Comparison of ENCODE assay signal across 1 fruit fly cellular context in genomic region chr2L:8362273-8362954, dm6.
TF ChIP-seq lines count a peak whose summit lies in the region.

Gene CG7627, minus strand, starts transcription at chr2L:8362469.

TF ChIP-seq in whole organism, embryonic, 481 proteins besides CTCF, POLR2A, EP300 and RAD21 (continued from another document and continues in another):
- TF ChIP-seq CG14014 (GFP tag; IDR thresholded peaks at IDR 0.05; lab: Robert Waterston, UW) (peak; percentile 71), dpn (GFP tag; optimal IDR thresholded peaks at IDR 0.05; lab: Kevin White, UChicago) (peak; percentile 67 to 77), stc (GFP tag; IDR thresholded peaks at IDR 0.05; lab: Robert Waterston, UW) (peak; percentile 60; the same call in 1 of the 2 replicates), CG9727 (GFP tag; optimal IDR thresholded peaks at IDR 0.05; lab: Kevin White, UChicago) (peak; percentile 82), Atf6 (GFP tag; IDR thresholded peaks at IDR 0.05; lab: Robert Waterston, UW) (peak; percentile 85), CG31388 (GFP tag; optimal IDR thresholded peaks at IDR 0.05; lab: Kevin White, UChicago) (no peak), maf-S (GFP tag; optimal IDR thresholded peaks at IDR 0.05; lab: Kevin White, UChicago) (peak; percentile 43), bsh (GFP tag; optimal IDR thresholded peaks at IDR 0.05; lab: Kevin White, UChicago) (peak in 1 of 2 experiments; percentile 72), CG6254 (GFP tag; optimal IDR thresholded peaks at IDR 0.05; lab: Kevin White, UChicago) (peak; percentile 12), CG32532 (GFP tag; IDR thresholded peaks at IDR 0.05; lab: Robert Waterston, UW) (peak; percentile 88), CG4617 (GFP tag; optimal IDR thresholded peaks at IDR 0.05; lab: Kevin White, UChicago; ENCODE audit: borderline replicate concordance) (no peak), CG1602 (GFP tag; optimal IDR thresholded peaks at IDR 0.05; lab: Kevin White, UChicago) (peak; percentile 23), Doc3 (GFP tag; IDR thresholded peaks at IDR 0.05; lab: Robert Waterston, UW; ENCODE audit: partially characterized antibody) (no peak), Neu2 (GFP tag; optimal IDR thresholded peaks at IDR 0.05; lab: Kevin White, UChicago; ENCODE audit: borderline replicate concordance) (no peak), jumu (GFP tag; optimal IDR thresholded peaks at IDR 0.05; lab: Kevin White, UChicago) (peak; percentile 76), CG3163 (GFP tag; optimal IDR thresholded peaks at IDR 0.05; lab: Kevin White, UChicago) (peak; percentile 40), sima (GFP tag; optimal IDR thresholded peaks at IDR 0.05; lab: Kevin White, UChicago) (no peak), Dip2 (GFP tag; IDR thresholded peaks at IDR 0.05; lab: Robert Waterston, UW) (no peak; the same call in 1 of the 2 replicates), yki (optimal IDR thresholded peaks at IDR 0.05; lab: Kevin White, UChicago) (no peak), CG8388 (GFP tag; optimal IDR thresholded peaks at IDR 0.05; lab: Kevin White, UChicago) (peak; percentile 55), CG30431 (GFP tag; optimal IDR thresholded peaks at IDR 0.05; lab: Kevin White, UChicago) (peak; percentile 11), jing (GFP tag; optimal IDR thresholded peaks at IDR 0.05; lab: Kevin White, UChicago) (peak; percentile 13), Bgb (GFP tag; IDR thresholded peaks at IDR 0.05; lab: Robert Waterston, UW; ENCODE audit: partially characterized antibody) (peak; percentile 38; the same call in 1 of the 2 replicates), crp (GFP tag; optimal IDR thresholded peaks at IDR 0.05; lab: Kevin White, UChicago) (peak in 1 of 2 experiments; percentile 7), Spps (tag; optimal IDR thresholded peaks at IDR 0.05; lab: Kevin White, UChicago) (no peak), h (optimal IDR thresholded peaks at IDR 0.05; lab: Kevin White, UChicago) (no peak), Meics (GFP tag; optimal IDR thresholded peaks at IDR 0.05; lab: Kevin White, UChicago) (peak; percentile 84), ftz-f1 (GFP tag; optimal IDR thresholded peaks at IDR 0.05; lab: Kevin White, UChicago) (no peak), schlank (tag; optimal IDR thresholded peaks at IDR 0.05; lab: Kevin White, UChicago) (peak; percentile 64), CG17385 (GFP tag; optimal IDR thresholded peaks at IDR 0.05; lab: Kevin White, UChicago) (peak; percentile 68), CG16863 (GFP tag; optimal IDR thresholded peaks at IDR 0.05; lab: Kevin White, UChicago) (peak; percentile 40), bowl (GFP tag; IDR thresholded peaks at IDR 0.05; lab: Robert Waterston, UW) (no peak), CG14667 (GFP tag; IDR thresholded peaks at IDR 0.05; lab: Robert Waterston, UW) (peak; percentile 82; the same call in 1 of the 2 replicates), CG3847 (GFP tag; IDR thresholded peaks at IDR 0.05; lab: Robert Waterston, UW) (peak; percentile 74), Usf (GFP tag; optimal IDR thresholded peaks at IDR 0.05; lab: Kevin White, UChicago) (peak; percentile 51), zen2 (GFP tag; IDR thresholded peaks at IDR 0.05; lab: Robert Waterston, UW; ENCODE audit: partially characterized antibody) (no peak), abd-A (tag; optimal IDR thresholded peaks at IDR 0.05; lab: Kevin White, UChicago) (peak; percentile 2), CG8478 (optimal IDR thresholded peaks at IDR 0.05; lab: Kevin White, UChicago) (no peak), GATAe (GFP tag; conservative IDR thresholded peaks at IDR 0.05; lab: Robert Waterston, UW) (peak; percentile 38; the same call in 1 of the 2 replicates), Six4 (GFP tag; optimal IDR thresholded peaks at IDR 0.05; lab: Kevin White, UChicago) (peak; percentile 59), CG6791 (GFP tag; IDR thresholded peaks at IDR 0.05; lab: Robert Waterston, UW; ENCODE audit: partially characterized antibody) (no peak), Awh (GFP tag; IDR thresholded peaks at IDR 0.05; lab: Robert Waterston, UW) (peak; percentile 67; the same call in 1 of the 2 replicates), gcm2 (GFP tag; optimal IDR thresholded peaks at IDR 0.05; lab: Kevin White, UChicago) (peak; percentile 57), CG10274 (GFP tag; optimal IDR thresholded peaks at IDR 0.05; lab: Kevin White, UChicago) (no peak), Mrtf (GFP tag; IDR thresholded peaks at IDR 0.05; lab: Robert Waterston, UW) (peak; percentile 80), Myb (GFP tag; optimal IDR thresholded peaks at IDR 0.05; lab: Kevin White, UChicago) (peak; percentile 65), CG18599 (GFP tag; optimal IDR thresholded peaks at IDR 0.05; lab: Kevin White, UChicago) (peak; percentile 94), CG6683 (GFP tag; optimal IDR thresholded peaks at IDR 0.05; lab: Kevin White, UChicago) (peak; percentile 63), wor (GFP tag; IDR thresholded peaks at IDR 0.05; lab: Robert Waterston, UW) (peak; percentile 47), BtbVII (GFP tag; optimal IDR thresholded peaks at IDR 0.05; lab: Kevin White, UChicago) (peak; percentile 82), YL-1 (GFP tag; optimal IDR thresholded peaks at IDR 0.05; lab: Kevin White, UChicago) (no peak), crol (GFP tag; IDR thresholded peaks at IDR 0.05; lab: Robert Waterston, UW) (no peak), disco-r (GFP tag; optimal IDR thresholded peaks at IDR 0.05; lab: Kevin White, UChicago) (peak; percentile 74), exex (tag; optimal IDR thresholded peaks at IDR 0.05; lab: Kevin White, UChicago) (peak; percentile 77), Fer3 (tag; optimal IDR thresholded peaks at IDR 0.05; lab: Kevin White, UChicago) (peak; percentile 82), lmd (GFP tag; IDR thresholded peaks at IDR 0.05; lab: Robert Waterston, UW) (peak; percentile 85), CG17568 (GFP tag; optimal IDR thresholded peaks at IDR 0.05; lab: Kevin White, UChicago) (peak; percentile 45), CG12769 (tag; optimal IDR thresholded peaks at IDR 0.05; lab: Kevin White, UChicago) (peak; percentile 69), CG11560 (tag; IDR thresholded peaks at IDR 0.05; lab: Robert Waterston, UW) (peak; percentile 63; the same call in 2 of the 3 replicates), CG32767 (GFP tag; IDR thresholded peaks at IDR 0.05; lab: Robert Waterston, UW) (peak; percentile 64; the same call in 1 of the 2 replicates), HmgD (GFP tag; optimal IDR thresholded peaks at IDR 0.05; lab: Kevin White, UChicago) (peak; percentile 65), Opbp (GFP tag; IDR thresholded peaks at IDR 0.05; lab: Robert Waterston, UW; ENCODE audit: partially characterized antibody) (no peak), ap (GFP tag; IDR thresholded peaks at IDR 0.05; lab: Robert Waterston, UW) (0 out of 2 replicates have a peak, but pooled peaks have one; percentile 51), otp (GFP tag; IDR thresholded peaks at IDR 0.05; lab: Robert Waterston, UW) (0 out of 3 replicates have a peak, but pooled peaks have one; percentile 59), zfh2 (GFP tag; optimal IDR thresholded peaks at IDR 0.05; lab: Kevin White, UChicago) (peak; percentile 74), CG11247 (GFP tag; IDR thresholded peaks at IDR 0.05; lab: Robert Waterston, UW) (peak; percentile 88), Camta (GFP tag; optimal IDR thresholded peaks at IDR 0.05; lab: Kevin White, UChicago) (peak; percentile 47), Max (GFP tag; optimal IDR thresholded peaks at IDR 0.05; lab: Kevin White, UChicago) (peak; percentile 47), CG10543 (GFP tag; optimal IDR thresholded peaks at IDR 0.05; lab: Kevin White, UChicago) (peak; percentile 87), CG2202 (tag; optimal IDR thresholded peaks at IDR 0.05; lab: Kevin White, UChicago) (no peak), CG31365 (tag; optimal IDR thresholded peaks at IDR 0.05; lab: Kevin White, UChicago) (peak; percentile 59), br (optimal IDR thresholded peaks at IDR 0.05; lab: Kevin White, UChicago) (no peak), CG3838 (GFP tag; optimal IDR thresholded peaks at IDR 0.05; lab: Kevin White, UChicago) (no peak), Dp (GFP tag; optimal IDR thresholded peaks at IDR 0.05; lab: Kevin White, UChicago) (no peak), grau (tag; optimal IDR thresholded peaks at IDR 0.05; lab: Kevin White, UChicago) (peak; percentile 98), jigr1 (GFP tag; IDR thresholded peaks at IDR 0.05; lab: Robert Waterston, UW) (peak; percentile 40; the same call in 1 of the 3 replicates), Ada2b (GFP tag; IDR thresholded peaks at IDR 0.05; lab: Robert Waterston, UW) (peak; percentile 83), Tbp (GFP tag; optimal IDR thresholded peaks at IDR 0.05; lab: Kevin White, UChicago) (no peak), Oli (tag; optimal IDR thresholded peaks at IDR 0.05; lab: Kevin White, UChicago) (peak; percentile 54), pan (optimal IDR thresholded peaks at IDR 0.05; lab: Kevin White, UChicago) (no peak), pan (GFP tag; optimal IDR thresholded peaks at IDR 0.05 in 1 of 2, IDR thresholded peaks at IDR 0.05 in 1 of 2) (peak in 1 of 2 experiments; percentile 83), CG12236 (GFP tag; optimal IDR thresholded peaks at IDR 0.05; lab: Kevin White, UChicago) (no peak), CHES-1-like (GFP tag; optimal IDR thresholded peaks at IDR 0.05; lab: Kevin White, UChicago) (peak; percentile 84), aop (GFP tag; IDR thresholded peaks at IDR 0.05; lab: Robert Waterston, UW) (no peak), cato (GFP tag; optimal IDR thresholded peaks at IDR 0.05; lab: Kevin White, UChicago; ENCODE audit: borderline replicate concordance) (no peak), NC2β (GFP tag; optimal IDR thresholded peaks at IDR 0.05; lab: Kevin White, UChicago) (peak; percentile 49), Side (GFP tag; optimal IDR thresholded peaks at IDR 0.05; lab: Kevin White, UChicago) (peak; percentile 70), CG9817 (tag; optimal IDR thresholded peaks at IDR 0.05; lab: Kevin White, UChicago) (peak; percentile 74), ara (GFP tag; IDR thresholded peaks at IDR 0.05; lab: Robert Waterston, UW) (peak; percentile 71), esg (GFP tag; conservative IDR thresholded peaks at IDR 0.05; lab: Robert Waterston, UW) (peak; percentile 77), Mes4 (GFP tag; optimal IDR thresholded peaks at IDR 0.05; lab: Kevin White, UChicago) (peak; percentile 35), kni (GFP tag; optimal IDR thresholded peaks at IDR 0.05; lab: Kevin White, UChicago) (no peak), Sin3A (optimal IDR thresholded peaks at IDR 0.05; lab: Kevin White, UChicago) (no peak), lola (GFP tag; optimal IDR thresholded peaks at IDR 0.05; lab: Kevin White, UChicago) (peak in 1 of 3 experiments; percentile 43), CG8765 (GFP tag; IDR thresholded peaks at IDR 0.05; lab: Robert Waterston, UW) (no peak), CG11696 (GFP tag; IDR thresholded peaks at IDR 0.05; lab: Robert Waterston, UW) (0 out of 2 replicates have a peak, but pooled peaks have one; percentile 34), CG1603 (tag; optimal IDR thresholded peaks at IDR 0.05; lab: Kevin White, UChicago) (peak; percentile 80), CG18476 (GFP tag; optimal IDR thresholded peaks at IDR 0.05; lab: Kevin White, UChicago) (peak; percentile 64), C15 (GFP tag; IDR thresholded peaks at IDR 0.05; lab: Robert Waterston, UW) (0 out of 3 replicates have a peak, but pooled peaks have one; percentile 52), CG4424 (GFP tag; optimal IDR thresholded peaks at IDR 0.05; lab: Kevin White, UChicago) (peak; percentile 82), CG9797 (GFP tag; optimal IDR thresholded peaks at IDR 0.05; lab: Kevin White, UChicago) (no peak), hbn (GFP tag; IDR thresholded peaks at IDR 0.05; lab: Robert Waterston, UW; ENCODE audit: partially characterized antibody) (no peak), sr (GFP tag; IDR thresholded peaks at IDR 0.05; lab: Robert Waterston, UW) (peak; percentile 22; the same call in 1 of the 3 replicates), wdn (GFP tag; IDR thresholded peaks at IDR 0.05; lab: Robert Waterston, UW) (peak; percentile 58), CG3726 (GFP tag; IDR thresholded peaks at IDR 0.05; lab: Robert Waterston, UW) (0 out of 3 replicates have a peak, but pooled peaks have one; percentile 51), CG13894 (tag; optimal IDR thresholded peaks at IDR 0.05; lab: Kevin White, UChicago) (peak; percentile 75), Chrac-16 (GFP tag; optimal IDR thresholded peaks at IDR 0.05; lab: Kevin White, UChicago) (peak; percentile 62), CG1832 (GFP tag; optimal IDR thresholded peaks at IDR 0.05; lab: Kevin White, UChicago) (no peak), bigmax (GFP tag; optimal IDR thresholded peaks at IDR 0.05; lab: Kevin White, UChicago) (no peak), salm (tag; optimal IDR thresholded peaks at IDR 0.05; lab: Kevin White, UChicago) (no peak), CG8359 (GFP tag; optimal IDR thresholded peaks at IDR 0.05; lab: Kevin White, UChicago; ENCODE audit: borderline replicate concordance) (peak; percentile 39), Ravus (GFP tag; IDR thresholded peaks at IDR 0.05; lab: Robert Waterston, UW) (peak; percentile 54), Oaz (GFP tag; IDR thresholded peaks at IDR 0.05; lab: Robert Waterston, UW) (peak; percentile 48; the same call in 1 of the 2 replicates), dysf (GFP tag; IDR thresholded peaks at IDR 0.05; lab: Robert Waterston, UW) (peak; percentile 86), CG11456 (GFP tag; IDR thresholded peaks at IDR 0.05; lab: Robert Waterston, UW) (peak; percentile 88), gro (GFP tag; optimal IDR thresholded peaks at IDR 0.05; lab: Kevin White, UChicago) (peak; percentile 75), CG15601 (tag; optimal IDR thresholded peaks at IDR 0.05; lab: Kevin White, UChicago) (peak; percentile 41), sens-2 (GFP tag; IDR thresholded peaks at IDR 0.05; lab: Robert Waterston, UW) (no peak), Abd-B (GFP tag; optimal IDR thresholded peaks at IDR 0.05; lab: Kevin White, UChicago) (peak; percentile 47), CG4328 (GFP tag; optimal IDR thresholded peaks at IDR 0.05; lab: Kevin White, UChicago) (peak; percentile 57), CG4404 (GFP tag; IDR thresholded peaks at IDR 0.05; lab: Robert Waterston, UW) (peak; percentile 78), amos (GFP tag; IDR thresholded peaks at IDR 0.05; lab: Robert Waterston, UW; ENCODE audit: partially characterized antibody) (peak; percentile 27; the same call in 1 of the 2 replicates), CG12942 (GFP tag; optimal IDR thresholded peaks at IDR 0.05; lab: Kevin White, UChicago) (peak; percentile 37), Hey (tag; optimal IDR thresholded peaks at IDR 0.05; lab: Kevin White, UChicago) (no peak), HLH54F (GFP tag; optimal IDR thresholded peaks at IDR 0.05; lab: Kevin White, UChicago) (peak; percentile 72), CG34422 (GFP tag; IDR thresholded peaks at IDR 0.05; lab: Robert Waterston, UW) (peak; percentile 79), so (GFP tag; IDR thresholded peaks at IDR 0.05; lab: Robert Waterston, UW) (peak; percentile 74), grn (GFP tag; optimal IDR thresholded peaks at IDR 0.05; lab: Kevin White, UChicago) (peak; percentile 3)
